Fruit fly (Drosophila melanogaster) whole organism, prepupa: ENCODE measurements around the gene kibra.

Experiments
- CG15336 ChIP-seq: fragments of 200-800 bp; sonication (Bioruptor generic); IDR thresholded peaks from 2 replicates; pipeline ENCODE4 v1.3.6; 2022; ENCODE audit warnings: missing biosample characterization, missing genetic modification characterization
- CG1621 ChIP-seq: fragments of 200-800 bp; sonication (Bioruptor generic); optimal IDR thresholded peaks from 3 replicates; lab custom pipeline; 2018; ENCODE audit warnings: missing biosample characterization, mild to moderate bottlenecking, missing genetic modification characterization
- CG16779 ChIP-seq: fragments of 200-800 bp; sonication (Bioruptor generic); optimal IDR thresholded peaks from 3 replicates; lab custom pipeline; 2017; ENCODE audit warnings: missing biosample characterization, mild to moderate bottlenecking, missing genetic modification characterization
- CG3032 ChIP-seq: fragments of 200-800 bp; optimal IDR thresholded peaks from 2 replicates; lab custom pipeline; 2019; ENCODE audit warnings: missing biosample characterization, mild to moderate bottlenecking, missing genetic modification characterization, moderate library complexity
- CG31627 ChIP-seq: fragments of 200-800 bp; sonication (Bioruptor generic); optimal IDR thresholded peaks from 3 replicates; lab custom pipeline; 2016; ENCODE audit warnings: missing biosample characterization, missing genetic modification characterization
- CG34406 ChIP-seq: fragments of 200-800 bp; sonication (Bioruptor generic); optimal IDR thresholded peaks from 3 replicates; lab custom pipeline; 2016; ENCODE audit warnings: missing biosample characterization, missing genetic modification characterization
- CG3919 ChIP-seq: fragments of 200-800 bp; sonication (Bioruptor generic); optimal IDR thresholded peaks from 3 replicates; lab custom pipeline; 2016; ENCODE audit warnings: missing biosample characterization, missing genetic modification characterization
- CG4318 ChIP-seq: fragments of 200-800 bp; sonication (Bioruptor generic); optimal IDR thresholded peaks from 3 replicates; lab custom pipeline; 2017; ENCODE audit warnings: missing biosample characterization, mild to moderate bottlenecking, missing genetic modification characterization
- CG6163 ChIP-seq: fragments of 200-800 bp; sonication (Bioruptor generic); IDR thresholded peaks from 3 replicates; pipeline ENCODE4 v1.3.6; 2022; ENCODE audit warnings: missing biosample characterization, missing genetic modification characterization
- CG6792 ChIP-seq: fragments of 200-800 bp; sonication (Bioruptor generic); optimal IDR thresholded peaks from 3 replicates; lab custom pipeline; 2016; ENCODE audit warnings: missing biosample characterization, missing genetic modification characterization
- CG6854 ChIP-seq: fragments of 200-800 bp; sonication (Bioruptor generic); optimal IDR thresholded peaks from 2 replicates; lab custom pipeline; 2017; ENCODE audit warnings: missing biosample characterization, mild to moderate bottlenecking, missing genetic modification characterization
- CG7368 ChIP-seq: fragments of 200-800 bp; sonication (Bioruptor generic); optimal IDR thresholded peaks from 3 replicates; lab custom pipeline; 2016; ENCODE audit warnings: missing biosample characterization, missing genetic modification characterization
- CG8119 ChIP-seq: fragments of 200-800 bp; sonication (Bioruptor generic); IDR thresholded peaks from 3 replicates; pipeline ENCODE4 v1.3.6; 2022; ENCODE audit warnings: missing biosample characterization, missing genetic modification characterization
- CG8319 ChIP-seq: fragments of 200-800 bp; sonication (Bioruptor generic); optimal IDR thresholded peaks from 3 replicates; lab custom pipeline; 2016; ENCODE audit warnings: missing biosample characterization, missing genetic modification characterization
- CG8632 ChIP-seq: fragments of 200-800 bp; sonication (Bioruptor generic); optimal IDR thresholded peaks from 3 replicates; lab custom pipeline; 2016; ENCODE audit warnings: missing biosample characterization, missing genetic modification characterization
- CG9139 ChIP-seq: fragments of 200-800 bp; sonication (Bioruptor generic); optimal IDR thresholded peaks from 3 replicates; lab custom pipeline; 2017; ENCODE audit warnings: missing biosample characterization, mild to moderate bottlenecking, missing genetic modification characterization
- Eip75B ChIP-seq: fragments of 200-800 bp; sonication (Bioruptor generic); optimal IDR thresholded peaks from 3 replicates; lab custom pipeline; 2016; ENCODE audit warnings: missing biosample characterization, missing genetic modification characterization
- Eip78C ChIP-seq: fragments of 200-800 bp; sonication (Bioruptor generic); peaks from one replicate; lab custom pipeline; 2016; ENCODE audit warnings: missing biosample characterization, missing genetic modification characterization
- Eip93F ChIP-seq: fragments of 200-800 bp; sonication (Bioruptor generic); optimal IDR thresholded peaks from 2 replicates; lab custom pipeline; 2016; ENCODE audit warnings: missing biosample characterization, mild to moderate bottlenecking, missing genetic modification characterization
- Ets96B ChIP-seq: fragments of 200-800 bp; optimal IDR thresholded peaks from 2 replicates; lab custom pipeline; 2019; ENCODE audit warnings: missing biosample characterization, mild to moderate bottlenecking, missing genetic modification characterization, moderate library complexity
- Gug ChIP-seq: fragments of 200-800 bp; sonication (Bioruptor generic); IDR thresholded peaks from 2 replicates; pipeline ENCODE4 v1.3.6; 2022; ENCODE audit warnings: missing biosample characterization, missing genetic modification characterization
- Hr39 ChIP-seq: fragments of 200-800 bp; sonication (Bioruptor generic); optimal IDR thresholded peaks from 2 replicates; lab custom pipeline; 2016; ENCODE audit warnings: missing biosample characterization, missing genetic modification characterization
- Hr4 ChIP-seq: fragments of 200-800 bp; sonication (Bioruptor generic); optimal IDR thresholded peaks from 3 replicates; lab custom pipeline; 2016; ENCODE audit warnings: missing biosample characterization, missing genetic modification characterization
- Met ChIP-seq: fragments of 200-800 bp; sonication (Bioruptor generic); optimal IDR thresholded peaks from 3 replicates; lab custom pipeline; 2016; ENCODE audit warnings: missing biosample characterization, missing genetic modification characterization
- OdsH ChIP-seq: fragments of 200-800 bp; sonication (Bioruptor generic); optimal IDR thresholded peaks from 3 replicates; lab custom pipeline; 2016; ENCODE audit warnings: missing biosample characterization, missing genetic modification characterization
- Smox ChIP-seq: fragments of 200-800 bp; sonication (Bioruptor generic); optimal IDR thresholded peaks from 3 replicates; lab custom pipeline; 2016; ENCODE audit warnings: missing biosample characterization, missing genetic modification characterization
- Sox14 ChIP-seq: fragments of 200-800 bp; sonication (Bioruptor generic); optimal IDR thresholded peaks from 3 replicates; lab custom pipeline; 2016; ENCODE audit warnings: missing biosample characterization, missing genetic modification characterization
- achi ChIP-seq: fragments of 200-800 bp; sonication (Bioruptor generic); optimal IDR thresholded peaks from 3 replicates; lab custom pipeline; 2016; ENCODE audit warnings: missing biosample characterization, missing genetic modification characterization
- acj6 ChIP-seq: fragments of 200-800 bp; sonication (Bioruptor generic); optimal IDR thresholded peaks from 3 replicates; lab custom pipeline; 2016; ENCODE audit warnings: missing biosample characterization, missing genetic modification characterization
- cyc ChIP-seq: fragments of 200-800 bp; sonication (Bioruptor generic); optimal IDR thresholded peaks from 3 replicates; lab custom pipeline; 2016; ENCODE audit warnings: missing biosample characterization, missing genetic modification characterization
- dac ChIP-seq: fragments of 200-800 bp; sonication (Bioruptor generic); optimal IDR thresholded peaks from 2 replicates; lab custom pipeline; 2017; ENCODE audit warnings: missing biosample characterization, mild to moderate bottlenecking, missing genetic modification characterization
- eg ChIP-seq: fragments of 200-800 bp; sonication (Bioruptor generic); IDR thresholded peaks from 3 replicates; pipeline ENCODE4 v1.3.6; 2022; ENCODE audit warnings: missing biosample characterization, missing genetic modification characterization
- esn ChIP-seq: fragments of 200-800 bp; sonication (Bioruptor generic); optimal IDR thresholded peaks from 2 replicates; lab custom pipeline; 2016; ENCODE audit warnings: missing biosample characterization, mild to moderate bottlenecking, missing genetic modification characterization, moderate library complexity
- fd59A ChIP-seq: fragments of 200-800 bp; sonication (Bioruptor generic); optimal IDR thresholded peaks from 2 replicates; lab custom pipeline; 2017; ENCODE audit warnings: missing biosample characterization, mild to moderate bottlenecking, missing genetic modification characterization, missing genetic modification reagents
- fd85E ChIP-seq: fragments of 200-800 bp; sonication (Bioruptor generic); optimal IDR thresholded peaks from 3 replicates; lab custom pipeline; 2016; ENCODE audit warnings: missing biosample characterization, missing genetic modification characterization
- lz ChIP-seq: fragments of 200-800 bp; sonication (Bioruptor generic); optimal IDR thresholded peaks from 3 replicates; lab custom pipeline; 2016; ENCODE audit warnings: missing biosample characterization, missing genetic modification characterization
- net ChIP-seq: fragments of 200-800 bp; sonication (Bioruptor generic); optimal IDR thresholded peaks from 3 replicates; lab custom pipeline; 2016; ENCODE audit warnings: missing biosample characterization, missing genetic modification characterization
- pdm3 ChIP-seq: fragments of 200-800 bp; sonication (Bioruptor generic); optimal IDR thresholded peaks from 3 replicates; lab custom pipeline; 2016; ENCODE audit warnings: missing biosample characterization, missing genetic modification characterization
- salr ChIP-seq, 2 experiments: fragments of 200-800 bp; sonication (Bioruptor generic); optimal IDR thresholded peaks; 3 replicates each; lab custom pipeline; 2016 to 2018; ENCODE audit warnings: missing biosample characterization in 2 of 2, missing genetic modification characterization in 2 of 2, mild to moderate bottlenecking in 1 of 2
- spab ChIP-seq: fragments of 200-800 bp; sonication (Bioruptor generic); optimal IDR thresholded peaks from 2 replicates; lab custom pipeline; 2017; ENCODE audit warnings: missing biosample characterization, mild to moderate bottlenecking, missing genetic modification characterization, missing genetic modification reagents
- ss ChIP-seq, 2 experiments: fragments of 200-800 bp; sonication (Bioruptor generic); optimal IDR thresholded peaks; 2 replicates in 1 of 2; 3 replicates in 1 of 2; lab custom pipeline; 2017 to 2018; ENCODE audit warnings: mild to moderate bottlenecking in 2 of 2, missing biosample characterization in 2 of 2, missing genetic modification characterization in 2 of 2, moderate library complexity in 1 of 2
- svp ChIP-seq: fragments of 200-800 bp; sonication (Bioruptor generic); peaks from one replicate; lab custom pipeline; 2016; ENCODE audit warnings: missing biosample characterization, missing genetic modification characterization
- topi ChIP-seq: fragments of 200-800 bp; sonication (Bioruptor generic); optimal IDR thresholded peaks from 3 replicates; lab custom pipeline; 2016; ENCODE audit warnings: missing biosample characterization, missing genetic modification characterization
- vri ChIP-seq: fragments of 200-800 bp; sonication (Bioruptor generic); optimal IDR thresholded peaks from 3 replicates; lab custom pipeline; 2016; ENCODE audit warnings: missing biosample characterization, mild to moderate bottlenecking, missing genetic modification characterization

Gene kibra

DNA sequence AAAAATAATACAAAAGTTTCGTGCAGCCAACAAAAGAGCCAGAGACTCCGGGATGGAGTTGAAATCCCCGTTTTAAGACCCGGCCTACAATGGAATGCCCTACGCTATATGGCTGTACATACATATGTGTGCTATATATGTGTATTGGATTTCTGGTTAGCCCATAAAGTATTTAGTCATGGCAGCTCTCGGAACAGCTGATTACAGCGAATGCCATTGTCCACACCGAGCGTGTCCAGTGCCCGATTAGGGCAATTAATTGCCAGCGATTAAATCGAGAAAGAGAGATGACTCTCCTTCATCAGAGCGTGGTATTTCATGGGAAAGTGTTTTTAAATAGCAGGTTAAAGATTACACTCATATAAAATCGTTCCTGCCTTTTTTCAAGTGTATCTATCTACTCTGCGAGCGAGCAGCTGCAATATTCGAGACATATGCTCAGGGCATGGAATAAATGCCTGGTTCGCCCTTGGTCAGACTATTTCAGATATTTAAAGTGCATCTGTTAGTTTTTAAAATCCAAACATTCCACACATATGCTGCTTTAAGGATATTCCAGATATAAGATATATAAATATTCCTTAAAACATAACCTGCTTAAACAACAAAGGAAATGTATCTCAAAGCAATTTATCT is 6.9 kb downstream of the kibra start:
- TF ChIP-seq Gug (GFP tag; lab: Robert Waterston, UW) (no peak), topi (GFP tag; lab: Kevin White, UChicago) (no peak), vri (GFP tag; lab: Kevin White, UChicago) (peak; percentile 30), CG9139 (GFP tag; lab: Kevin White, UChicago) (no peak), Eip75B (GFP tag; lab: Kevin White, UChicago) (no peak), CG1621 (tag; lab: Kevin White, UChicago) (peak; percentile 10), Sox14 (peak; percentile 13), lz (no peak), Eip78C (GFP tag; lab: Kevin White, UChicago) (peak; percentile 55), Smox (GFP tag; lab: Kevin White, UChicago) (no peak), CG34406 (no peak), net (peak; percentile 39), OdsH (GFP tag; lab: Kevin White, UChicago) (peak; percentile 31), CG7368 (GFP tag; lab: Kevin White, UChicago) (no peak), CG8119 (peak; percentile 50), CG6792 (GFP tag; lab: Kevin White, UChicago) (no peak), fd59A (GFP tag; lab: Kevin White, UChicago) (peak; percentile 52), achi (GFP tag; lab: Kevin White, UChicago) (peak; percentile 37), eg (GFP tag; lab: Robert Waterston, UW) (peak; percentile 48; the same call in 1 of the 3 replicates), CG3032 (tag; lab: Kevin White, UChicago) (peak; percentile 58), CG31627 (GFP tag; lab: Kevin White, UChicago) (no peak), Hr4 (GFP tag; lab: Kevin White, UChicago) (peak; percentile 10), CG15336 (GFP tag; lab: Robert Waterston, UW) (peak; percentile 32; the same call in 1 of the 2 replicates), CG8319 (GFP tag; lab: Kevin White, UChicago) (no peak), fd85E (GFP tag; lab: Kevin White, UChicago) (no peak), acj6 (GFP tag; lab: Kevin White, UChicago) (peak; percentile 44), CG16779 (tag; lab: Kevin White, UChicago) (no peak), salr (GFP tag; optimal IDR thresholded peaks at IDR 0.05; lab: Kevin White, UChicago) (peak in 1 of 2 experiments; percentile 26), dac (GFP tag; lab: Kevin White, UChicago) (no peak), Eip93F (GFP tag; lab: Kevin White, UChicago) (no peak), Met (peak; percentile 4), ss (GFP tag; optimal IDR thresholded peaks at IDR 0.05; lab: Kevin White, UChicago) (peak in 1 of 2 experiments; percentile 57), Hr39 (GFP tag; lab: Kevin White, UChicago) (peak; percentile 15), pdm3 (GFP tag; lab: Kevin White, UChicago) (peak; percentile 27)

DNA sequence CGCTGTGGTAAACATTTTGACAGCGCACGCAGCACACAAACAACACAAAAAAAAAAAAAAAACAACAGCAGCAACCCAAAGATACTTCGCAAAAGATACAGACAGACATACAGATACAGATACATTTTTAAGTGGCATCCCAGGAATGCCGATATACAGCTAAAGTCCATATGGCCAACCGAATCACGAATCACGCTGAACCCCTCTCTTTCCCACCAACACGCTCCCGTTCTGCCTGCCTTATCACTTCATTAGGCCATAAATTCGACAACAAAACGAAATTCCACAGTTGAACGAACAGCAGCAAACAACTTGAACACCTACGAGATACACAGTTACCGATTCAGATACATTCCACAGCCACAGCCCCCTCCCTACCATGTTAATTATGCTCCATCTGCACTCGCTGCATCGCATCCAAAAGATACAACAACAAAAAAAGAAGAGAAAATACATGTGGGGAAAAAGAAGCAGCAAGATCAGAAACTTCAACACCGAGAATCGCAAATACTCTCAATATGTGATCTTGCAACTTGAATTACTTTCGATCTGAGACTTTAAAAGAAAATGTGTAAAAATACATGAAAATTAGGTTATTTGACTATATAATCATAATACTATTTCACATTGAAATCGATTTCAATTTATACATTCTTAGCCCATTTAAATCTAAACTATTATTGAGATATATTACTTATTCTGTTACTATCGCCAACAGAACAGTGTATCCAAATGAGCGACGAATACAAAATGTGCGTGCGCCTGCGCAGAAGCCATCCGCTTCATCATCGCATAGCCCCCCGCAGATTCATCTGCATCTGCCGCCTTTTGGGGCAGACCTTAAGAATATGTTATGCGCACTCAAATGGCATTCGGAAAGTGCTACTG is 7.6 kb downstream of the kibra start:
- TF ChIP-seq topi (GFP tag; lab: Kevin White, UChicago) = peak; percentile 42
- peak; percentile 5 for TF ChIP-seq spab (GFP tag; lab: Kevin White, UChicago)
- TF ChIP-seq Ets96B = peak; percentile 58
- TF ChIP-seq Met = peak; percentile 19
- TF ChIP-seq achi (GFP tag; lab: Kevin White, UChicago) = peak; percentile 22
- peak; percentile 4 for TF ChIP-seq Eip75B (GFP tag; lab: Kevin White, UChicago)
- peak; percentile 46 for TF ChIP-seq Smox (GFP tag; lab: Kevin White, UChicago)
- peak; percentile 23 for TF ChIP-seq acj6 (GFP tag; lab: Kevin White, UChicago)
- TF ChIP-seq svp (GFP tag; lab: Kevin White, UChicago) = peak; percentile 81
- peak in 1 of 2 experiments; percentile 19 for TF ChIP-seq salr (GFP tag; optimal IDR thresholded peaks at IDR 0.05; lab: Kevin White, UChicago)
- peak; percentile 30 for TF ChIP-seq Sox14
- peak; percentile 28 for TF ChIP-seq CG31627 (GFP tag; lab: Kevin White, UChicago)
- TF ChIP-seq vri (GFP tag; lab: Kevin White, UChicago) = peak; percentile 24
- peak; percentile 23 for TF ChIP-seq Eip93F (GFP tag; lab: Kevin White, UChicago)
- no peak for TF ChIP-seq CG3919 (GFP tag; lab: Kevin White, UChicago)
- TF ChIP-seq CG34406 = peak; percentile 41
- TF ChIP-seq esn (GFP tag; lab: Kevin White, UChicago) = peak; percentile 44
- TF ChIP-seq pdm3 (GFP tag; lab: Kevin White, UChicago) = peak; percentile 41
- peak; percentile 22 for TF ChIP-seq CG6792 (GFP tag; lab: Kevin White, UChicago)
- TF ChIP-seq fd59A (GFP tag; lab: Kevin White, UChicago) = no peak
- TF ChIP-seq CG6163 = no peak
- peak; percentile 26 for TF ChIP-seq lz
- no peak for TF ChIP-seq CG4318
- no peak for TF ChIP-seq CG16779 (tag; lab: Kevin White, UChicago)
- TF ChIP-seq cyc = no peak
- no peak for TF ChIP-seq net
- peak; percentile 28 for TF ChIP-seq CG8632 (GFP tag; lab: Kevin White, UChicago)
- peak; percentile 48; the same call in 1 of the 3 replicates for TF ChIP-seq CG8119
- TF ChIP-seq CG6854 (GFP tag; lab: Kevin White, UChicago) = peak; percentile 70
- TF ChIP-seq CG15336 (GFP tag; lab: Robert Waterston, UW) = peak; percentile 25; the same call in 1 of the 2 replicates
